Worm (Caenorhabditis elegans) whole organism, L4 larva: ENCODE measurements around the gene M6.4.

ENCODE experiments used
- aha-1 ChIP-seq: fragments of 150-350 bp; peaks from one replicate; lab custom pipeline; 2014; ENCODE audit warnings: missing biosample characterization, missing genetic modification characterization
- aly-2 ChIP-seq: sonication (generic microtip); optimal IDR thresholded peaks from 2 replicates; lab custom pipeline; 2018; ENCODE audit warnings: missing biosample characterization, missing genetic modification characterization
- ama-1 ChIP-seq: fragments of 150-350 bp; optimal IDR thresholded peaks from 2 replicates; lab custom pipeline; 2014; ENCODE audit warnings: inconsistent platforms, mixed read lengths
- arid-1 ChIP-seq: fragments of 200-800 bp; sonication (Bioruptor generic); conservative IDR thresholded peaks from 2 replicates; pipeline ENCODE4 v1.3.6; 2022; ENCODE audit warnings: missing genetic modification reagents, missing genetic modification characterization, missing compliant biosample characterization
- daf-19 ChIP-seq: fragments of 200-800 bp; sonication (Bioruptor generic); conservative IDR thresholded peaks from 2 replicates; pipeline ENCODE4 v1.3.6; 2022; ENCODE audit warnings: missing genetic modification characterization, missing compliant biosample characterization
- madf-5 ChIP-seq, 2 experiments: fragments of 200-800 bp; sonication (Bioruptor generic); IDR thresholded peaks; 2 replicates each; pipeline ENCODE4 v1.3.6; 2022; ENCODE audit warnings: missing compliant biosample characterization in 2 of 2, missing genetic modification characterization in 2 of 2
- nhr-25 ChIP-seq: sonication (generic microtip); optimal IDR thresholded peaks from 2 replicates; lab custom pipeline; 2017; ENCODE audit warnings: missing genetic modification characterization, mild to moderate bottlenecking, missing compliant biosample characterization, antibody characterized with exemption, moderate library complexity, borderline replicate concordance; ENCODE audit not compliant: insufficient read depth
- nhr-28 ChIP-seq: fragments of 150-350 bp; optimal IDR thresholded peaks from 2 replicates; lab custom pipeline; 2014; ENCODE audit warnings: missing biosample characterization, missing genetic modification characterization
- nhr-77 ChIP-seq: fragments of 150-350 bp; optimal IDR thresholded peaks from 2 replicates; lab custom pipeline; 2014; ENCODE audit warnings: missing biosample characterization, missing genetic modification characterization
- sdz-12 ChIP-seq: fragments of 200-800 bp; sonication (Bioruptor generic); optimal IDR thresholded peaks from 2 replicates; lab custom pipeline; 2018; ENCODE audit warnings: mild to moderate bottlenecking, missing genetic modification characterization, missing compliant biosample characterization
- snpc-1.2 ChIP-seq: fragments of 200-800 bp; sonication (Bioruptor generic); IDR thresholded peaks from 2 replicates; pipeline ENCODE4 v1.3.6; 2022; ENCODE audit warnings: missing genetic modification reagents, missing genetic modification characterization, missing compliant biosample characterization
- unc-62 ChIP-seq, 3 experiments: fragments of 150-350 bp in 1 of 3; sonication (generic microtip); optimal IDR thresholded peaks in 2 of 3; peaks in 1 of 3; 1 replicate in 1 of 3; 2 replicates in 2 of 3; lab custom pipeline; 2014 to 2017; ENCODE audit warnings: missing biosample characterization in 3 of 3, missing genetic modification characterization in 3 of 3, missing genetic modification reagents in 3 of 3, missing genotype in 1 of 3
- ztf-11 ChIP-seq: fragments of 150-350 bp; optimal IDR thresholded peaks from 2 replicates; lab custom pipeline; 2014; ENCODE audit warnings: missing biosample characterization, missing genetic modification characterization

ce11 chrX:670603-671002 is 41.6 kb downstream of the M6.4 start, which contains the start of gene T19D7.6:
- TF ChIP-seq snpc-1.2 (GFP tag; lab: Robert Waterston, UW) (no peak), madf-5 (GFP tag; IDR thresholded peaks at IDR 0.05; lab: Robert Waterston, UW) (no peak), nhr-77 (tag; lab: Kevin White, UChicago) (no peak), sdz-12 (GFP tag; lab: Kevin White, UChicago) (no peak), unc-62 (GFP tag; optimal IDR thresholded peaks at IDR 0.05 in 1 of 2; lab: Kevin White, UChicago) (no peak), unc-62 (tag; optimal IDR thresholded peaks at IDR 0.05; lab: Kevin White, UChicago) (no peak), nhr-25 (tag; lab: Kevin White, UChicago) (no peak), arid-1 (GFP tag; lab: Robert Waterston, UW) (no peak), daf-19 (no peak), nhr-28 (peak; percentile 76), ztf-11 (no peak), aly-2 (tag; lab: Kevin White, UChicago) (no peak), aha-1 (tag; lab: Kevin White, UChicago) (no peak), ama-1 (lab: Kevin White, UChicago) (no peak)
